Fruit fly (Drosophila melanogaster) whole organism, adult: ENCODE data around the gene CG10132.

Source experiments
- CG1620 ChIP-seq: fragments of 200-800 bp; sonication (Bioruptor generic); optimal IDR thresholded peaks from 2 replicates; lab custom pipeline; 2016; ENCODE audit warnings: missing biosample characterization, missing genetic modification characterization
- CG33017 ChIP-seq: fragments of 200-800 bp; sonication (Bioruptor generic); optimal IDR thresholded peaks from 2 replicates; lab custom pipeline; 2018; ENCODE audit warnings: missing biosample characterization, mild to moderate bottlenecking, missing genetic modification characterization, moderate library complexity
- Clk ChIP-seq: fragments of 200-800 bp; sonication (Bioruptor generic); optimal IDR thresholded peaks from 2 replicates; lab custom pipeline; 2017; ENCODE audit warnings: missing biosample characterization, missing genetic modification characterization
- Crg-1 ChIP-seq: fragments of 200-800 bp; sonication (Bioruptor generic); optimal IDR thresholded peaks from 2 replicates; lab custom pipeline; 2016; ENCODE audit warnings: missing biosample characterization, missing genetic modification characterization
- Hr96 ChIP-seq: fragments of 200-800 bp; sonication (Bioruptor generic); optimal IDR thresholded peaks from 2 replicates; lab custom pipeline; 2016; ENCODE audit warnings: missing biosample characterization, missing genetic modification characterization
- bab1 ChIP-seq: fragments of 200-800 bp; sonication (Bioruptor generic); optimal IDR thresholded peaks from 3 replicates; lab custom pipeline; 2019; ENCODE audit warnings: missing biosample characterization, mild to moderate bottlenecking, missing genetic modification characterization, moderate library complexity
- cnc ChIP-seq, 2 experiments: fragments of >200 bp; optimal IDR thresholded peaks; 2 replicates each; lab custom pipeline; 2017
- tj ChIP-seq: fragments of 200-800 bp; sonication (Bioruptor generic); optimal IDR thresholded peaks from 3 replicates; lab custom pipeline; 2017; ENCODE audit warnings: missing biosample characterization, mild to moderate bottlenecking, missing genetic modification characterization, moderate library complexity

dm6 chr2L:19518636-19519086 lies at the start of gene CG10132:
- TF ChIP-seq tj (GFP tag; lab: Kevin White, UChicago) (no peak), CG1620 (GFP tag; lab: Kevin White, UChicago) (no peak), Clk (no peak), bab1 (no peak), Hr96 (GFP tag; lab: Kevin White, UChicago) (no peak), cnc (optimal IDR thresholded peaks at IDR 0.05; lab: Kevin White, UChicago) (no peak), CG33017 (tag; lab: Kevin White, UChicago) (no peak), Crg-1 (GFP tag; lab: Kevin White, UChicago) (no peak)
